Worm (Caenorhabditis elegans) whole organism, late embryonic: Measurements from ENCODE around the gene fkh-2.

Experiments used
- F13H6.1 ChIP-seq: sonication (generic microtip); optimal IDR thresholded peaks from 2 replicates; lab custom pipeline; 2016; ENCODE audit warnings: missing genetic modification characterization, missing compliant biosample characterization
- K02D7.2 ChIP-seq: sonication (generic microtip); optimal IDR thresholded peaks from 2 replicates; lab custom pipeline; 2017; ENCODE audit warnings: mild to moderate bottlenecking, missing genetic modification characterization, missing compliant biosample characterization
- K09A11.1 ChIP-seq: sonication (generic microtip); optimal IDR thresholded peaks from 2 replicates; lab custom pipeline; 2017; ENCODE audit warnings: antibody characterized with exemption, mild to moderate bottlenecking, missing genetic modification characterization, missing compliant biosample characterization; ENCODE audit not compliant: insufficient read depth
- T23F11.4 ChIP-seq: fragments of 200-800 bp; sonication (Bioruptor generic); optimal IDR thresholded peaks from 2 replicates; lab custom pipeline; 2018; ENCODE audit warnings: mild to moderate bottlenecking, missing genetic modification characterization, missing compliant biosample characterization
- Y22D7AL.16 ChIP-seq: sonication (generic microtip); optimal IDR thresholded peaks from 2 replicates; lab custom pipeline; 2016; ENCODE audit warnings: missing genetic modification characterization, missing compliant biosample characterization
- ahr-1 ChIP-seq: sonication (generic microtip); optimal IDR thresholded peaks from 2 replicates; lab custom pipeline; 2016; ENCODE audit warnings: missing genetic modification characterization, missing compliant biosample characterization
- ceh-14 ChIP-seq: sonication (generic microtip); optimal IDR thresholded peaks from 2 replicates; lab custom pipeline; 2016; ENCODE audit warnings: missing genotype, missing genetic modification characterization, missing compliant biosample characterization
- ceh-2 ChIP-seq: sonication (generic microtip); optimal IDR thresholded peaks from 2 replicates; lab custom pipeline; 2016; ENCODE audit warnings: missing genotype, missing genetic modification characterization, missing compliant biosample characterization
- ceh-22 ChIP-seq: sonication (generic microtip); optimal IDR thresholded peaks from 2 replicates; lab custom pipeline; 2017; ENCODE audit warnings: missing biosample characterization, missing genetic modification characterization
- ceh-24 ChIP-seq: sonication (generic microtip); optimal IDR thresholded peaks from 2 replicates; lab custom pipeline; 2016; ENCODE audit warnings: mild to moderate bottlenecking, missing genetic modification characterization, missing compliant biosample characterization
- ceh-30 ChIP-seq: fragments of 150-350 bp; optimal IDR thresholded peaks from 2 replicates; lab custom pipeline; 2014; ENCODE audit warnings: missing biosample characterization, missing genetic modification characterization
- ceh-45 ChIP-seq: fragments of 200-800 bp; sonication (Bioruptor generic); IDR thresholded peaks from 2 replicates; pipeline ENCODE4 v1.3.6; 2022; ENCODE audit warnings: missing genetic modification reagents, missing genetic modification characterization, missing compliant biosample characterization
- ceh-48 ChIP-seq: sonication (generic microtip); optimal IDR thresholded peaks from 2 replicates; lab custom pipeline; 2016; ENCODE audit warnings: missing genetic modification characterization, inconsistent platforms, missing compliant biosample characterization
- ceh-6 ChIP-seq: fragments of 200-800 bp; sonication (Bioruptor generic); optimal IDR thresholded peaks from 2 replicates; lab custom pipeline; 2018; ENCODE audit warnings: mild to moderate bottlenecking, missing genetic modification characterization, missing compliant biosample characterization
- dmd-4 ChIP-seq: sonication (generic microtip); optimal IDR thresholded peaks from 2 replicates; lab custom pipeline; 2016; ENCODE audit warnings: borderline replicate concordance, missing genetic modification characterization, missing compliant biosample characterization
- ets-4 ChIP-seq: sonication (generic microtip); optimal IDR thresholded peaks from 2 replicates; lab custom pipeline; 2016; ENCODE audit warnings: missing genetic modification characterization, missing compliant biosample characterization
- fax-1 ChIP-seq: sonication (generic microtip); optimal IDR thresholded peaks from 2 replicates; lab custom pipeline; 2016; ENCODE audit warnings: missing genotype, missing genetic modification characterization, missing compliant biosample characterization
- fkh-6 ChIP-seq: sonication (generic microtip); optimal IDR thresholded peaks from 2 replicates; lab custom pipeline; 2016; ENCODE audit warnings: missing genetic modification characterization, missing compliant biosample characterization
- gmeb-2 ChIP-seq: sonication (generic microtip); optimal IDR thresholded peaks from 2 replicates; lab custom pipeline; 2016; ENCODE audit warnings: missing genetic modification characterization, inconsistent platforms, missing compliant biosample characterization
- hlh-15 ChIP-seq: sonication (generic microtip); optimal IDR thresholded peaks from 2 replicates; lab custom pipeline; 2016; ENCODE audit warnings: missing genetic modification characterization, missing compliant biosample characterization
- hlh-30 ChIP-seq: sonication (generic microtip); optimal IDR thresholded peaks from 2 replicates; lab custom pipeline; 2017; ENCODE audit warnings: antibody characterized with exemption, missing genetic modification characterization, missing compliant biosample characterization; ENCODE audit not compliant: insufficient read depth
- hlh-6 ChIP-seq: sonication (generic microtip); optimal IDR thresholded peaks from 2 replicates; lab custom pipeline; 2016; ENCODE audit warnings: missing genotype, missing genetic modification characterization, missing compliant biosample characterization
- hlh-8 ChIP-seq: sonication (generic microtip); optimal IDR thresholded peaks from 2 replicates; lab custom pipeline; 2016; ENCODE audit warnings: missing genotype, missing genetic modification characterization, missing compliant biosample characterization
- madf-2 ChIP-seq: sonication (generic microtip); optimal IDR thresholded peaks from 2 replicates; lab custom pipeline; 2017; ENCODE audit warnings: missing genetic modification characterization, missing compliant biosample characterization
- mec-3 ChIP-seq: sonication (generic microtip); optimal IDR thresholded peaks from 2 replicates; lab custom pipeline; 2016; ENCODE audit warnings: borderline replicate concordance, missing genetic modification characterization, missing compliant biosample characterization
- nfya-1 ChIP-seq: sonication (generic microtip); optimal IDR thresholded peaks from 2 replicates; lab custom pipeline; 2017; ENCODE audit warnings: missing genetic modification characterization, mild to moderate bottlenecking, missing compliant biosample characterization, antibody characterized with exemption, moderate library complexity
- nhr-11 ChIP-seq: fragments of 150-350 bp; optimal IDR thresholded peaks from 2 replicates; lab custom pipeline; 2014; ENCODE audit warnings: missing biosample characterization, missing genetic modification characterization
- pat-9 ChIP-seq: fragments of 200-800 bp; sonication (Bioruptor generic); optimal IDR thresholded peaks from 2 replicates; lab custom pipeline; 2018; ENCODE audit warnings: mild to moderate bottlenecking, missing genetic modification characterization, moderate library complexity, missing compliant biosample characterization
- pha-2 ChIP-seq: sonication (generic microtip); optimal IDR thresholded peaks from 2 replicates; lab custom pipeline; 2017; ENCODE audit warnings: mild to moderate bottlenecking, missing genetic modification characterization, missing compliant biosample characterization
- pha-4 ChIP-seq: fragments of 150-350 bp; optimal IDR thresholded peaks from 2 replicates; lab custom pipeline; 2018; ENCODE audit warnings: missing biosample characterization, missing genetic modification reagents, missing genetic modification characterization
- ref-2 ChIP-seq: sonication (generic microtip); optimal IDR thresholded peaks from 2 replicates; lab custom pipeline; 2016; ENCODE audit warnings: missing genetic modification characterization, missing compliant biosample characterization
- rnt-1 ChIP-seq: sonication (generic microtip); optimal IDR thresholded peaks from 2 replicates; lab custom pipeline; 2016; ENCODE audit warnings: missing genetic modification characterization, missing compliant biosample characterization
- sox-4 ChIP-seq: sonication (generic microtip); optimal IDR thresholded peaks from 2 replicates; lab custom pipeline; 2017; ENCODE audit warnings: mild to moderate bottlenecking, missing genetic modification characterization, inconsistent platforms, missing compliant biosample characterization
- tbx-7 ChIP-seq: sonication (generic microtip); optimal IDR thresholded peaks from 2 replicates; lab custom pipeline; 2016; ENCODE audit warnings: missing genotype, missing genetic modification characterization, missing compliant biosample characterization
- unc-42 ChIP-seq: sonication (generic microtip); optimal IDR thresholded peaks from 2 replicates; lab custom pipeline; 2016; ENCODE audit warnings: missing genotype, missing genetic modification characterization, missing compliant biosample characterization
- unc-86 ChIP-seq: sonication (generic microtip); optimal IDR thresholded peaks from 2 replicates; lab custom pipeline; 2016; ENCODE audit warnings: missing genetic modification characterization, missing compliant biosample characterization

fkh-2 gene

ce11 chrX:3715835-3716234, 26.3 kb downstream of the fkh-2 start:
- TF ChIP-seq ceh-6 (no peak), madf-2 (tag; lab: Kevin White, UChicago) (no peak), tbx-7 (tag; lab: Kevin White, UChicago) (no peak), ceh-30 (tag; lab: Kevin White, UChicago) (no peak), K09A11.1 (tag; lab: Kevin White, UChicago) (no peak), ets-4 (no peak), T23F11.4 (no peak), ceh-14 (no peak), dmd-4 (no peak), fax-1 (no peak), ref-2 (no peak), ceh-2 (tag; lab: Kevin White, UChicago) (no peak), mec-3 (tag; lab: Kevin White, UChicago) (no peak), ahr-1 (tag; lab: Kevin White, UChicago) (no peak), K02D7.2 (tag; lab: Kevin White, UChicago) (no peak), pha-2 (tag; lab: Kevin White, UChicago) (no peak), hlh-15 (tag; lab: Kevin White, UChicago) (no peak)

- no peak for TF ChIP-seq unc-86 (tag; lab: Kevin White, UChicago)
- no peak for TF ChIP-seq ceh-45 (GFP tag; lab: Robert Waterston, UW)
- no peak for TF ChIP-seq hlh-30 (tag; lab: Kevin White, UChicago)
- no peak for TF ChIP-seq hlh-6 (tag; lab: Kevin White, UChicago)
- TF ChIP-seq mec-3 (tag; lab: Kevin White, UChicago): no peak
- TF ChIP-seq pha-4 (tag; lab: Kevin White, UChicago): no peak
- TF ChIP-seq ceh-22 (tag; lab: Kevin White, UChicago): no peak
- no peak for TF ChIP-seq pat-9 (tag; lab: Kevin White, UChicago)
- no peak for TF ChIP-seq fkh-6
- TF ChIP-seq F13H6.1 (tag; lab: Kevin White, UChicago): no peak
- TF ChIP-seq gmeb-2 (tag; lab: Kevin White, UChicago): no peak
These were observed 27.3 kb downstream of the fkh-2 start, which contains the start of gene C01C4.2 for ce11 chrX:3714797-3715196. C01C4.2 (plus strand) TSS chrX:3715097.

ce11 chrX:3711581-3712101, 30.5 kb downstream of the fkh-2 start:
- TF ChIP-seq ceh-48 (tag; lab: Kevin White, UChicago) (no peak), fax-1 (no peak), hlh-8 (peak; percentile 56), unc-42 (no peak)
- TF ChIP-seq, all 69 proteins: peak for 1

ce11 chrX:3709747-3710146, 32.4 kb downstream of the fkh-2 start:
- TF ChIP-seq Y22D7AL.16 (tag; lab: Kevin White, UChicago): no peak
- no peak for TF ChIP-seq sox-4 (tag; lab: Kevin White, UChicago)
- TF ChIP-seq unc-42: no peak
- TF ChIP-seq F13H6.1 (tag; lab: Kevin White, UChicago): no peak
- no peak for TF ChIP-seq nhr-11 (tag; lab: Kevin White, UChicago)
- no peak for TF ChIP-seq nfya-1 (tag; lab: Kevin White, UChicago)
- no peak for TF ChIP-seq ceh-22 (tag; lab: Kevin White, UChicago)
- TF ChIP-seq, all 69 proteins: peak for 0

- TF ChIP-seq rnt-1 (tag; lab: Kevin White, UChicago): peak; percentile 41
- TF ChIP-seq ceh-24: no peak
- peak; percentile 14 for TF ChIP-seq hlh-6 (tag; lab: Kevin White, UChicago)
- TF ChIP-seq sox-4 (tag; lab: Kevin White, UChicago): no peak
These were observed 35.8 kb downstream of the fkh-2 start for ce11 chrX:3706319-3706718.
